Fruit fly (Drosophila melanogaster): ENCODE data around the gene Coq7.
A peak's percentile ranks its signal among the peaks of the same experiment; 100 is the strongest.

Gene Coq7

DNA sequence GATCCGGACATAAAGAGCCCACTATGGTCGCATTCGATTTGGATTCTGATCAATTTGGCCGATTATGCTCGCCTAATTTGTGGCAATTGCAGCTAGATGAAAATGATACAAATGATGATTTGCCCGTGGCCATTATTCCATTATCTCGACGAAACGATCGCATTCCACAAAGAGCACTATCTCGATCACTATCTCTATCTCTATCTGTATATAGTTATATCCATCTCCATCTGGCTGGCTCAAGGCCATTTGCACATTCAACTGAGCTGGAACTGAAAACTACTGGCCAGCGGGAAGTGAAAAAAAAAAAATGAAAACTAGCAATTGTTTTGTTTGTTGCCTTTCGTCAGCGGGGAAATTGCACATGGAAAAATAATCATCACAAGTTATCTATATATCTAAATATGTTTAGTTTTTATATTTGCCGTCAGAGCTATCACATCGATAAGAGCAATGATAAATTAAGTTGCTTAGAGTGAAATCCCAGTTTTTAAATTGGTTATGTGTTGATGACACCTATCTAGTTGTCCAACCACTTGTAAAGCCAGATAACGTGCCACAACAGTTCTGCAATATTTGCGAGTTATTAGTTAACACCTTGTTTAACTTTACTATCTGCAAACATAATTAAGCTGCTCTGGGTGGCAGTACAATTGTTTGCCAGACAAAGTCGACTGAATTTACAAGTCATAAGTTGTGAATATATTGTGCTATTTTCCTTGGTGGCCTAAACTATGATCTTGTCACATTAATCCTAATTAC, 28.4 kb downstream of the Coq7 start:
- no peak for TF ChIP-seq noc (tag; optimal IDR thresholded peaks at IDR 0.05)

DNA sequence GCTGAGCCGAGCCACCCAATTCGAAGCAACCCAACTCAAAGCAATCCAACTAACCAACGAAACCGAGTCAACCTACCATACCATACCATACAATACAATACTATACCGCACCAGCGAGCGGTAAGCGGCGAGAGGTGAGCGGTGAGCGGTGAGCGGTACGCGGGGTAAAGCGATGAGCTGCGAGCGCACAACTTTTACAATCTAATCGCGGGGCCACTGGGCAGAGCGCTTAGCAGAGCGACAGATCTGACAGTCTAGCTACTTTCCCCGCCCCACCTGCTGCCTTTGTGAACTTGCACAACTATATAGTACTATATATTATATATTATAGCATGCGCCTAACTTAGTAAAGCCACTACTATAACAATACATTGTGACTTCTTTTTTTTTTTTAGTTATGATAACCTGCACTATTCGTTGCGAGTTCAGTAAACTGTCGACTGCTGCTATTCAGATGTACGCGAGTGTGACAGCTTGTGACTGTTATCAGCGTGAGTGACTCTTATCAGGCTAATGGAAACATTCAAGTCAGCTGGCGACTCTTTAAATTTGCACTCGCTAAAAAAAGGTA, 29.8 kb downstream of the Coq7 start:
- peak; percentile 92 for TF ChIP-seq noc (tag; optimal IDR thresholded peaks at IDR 0.05)

DNA sequence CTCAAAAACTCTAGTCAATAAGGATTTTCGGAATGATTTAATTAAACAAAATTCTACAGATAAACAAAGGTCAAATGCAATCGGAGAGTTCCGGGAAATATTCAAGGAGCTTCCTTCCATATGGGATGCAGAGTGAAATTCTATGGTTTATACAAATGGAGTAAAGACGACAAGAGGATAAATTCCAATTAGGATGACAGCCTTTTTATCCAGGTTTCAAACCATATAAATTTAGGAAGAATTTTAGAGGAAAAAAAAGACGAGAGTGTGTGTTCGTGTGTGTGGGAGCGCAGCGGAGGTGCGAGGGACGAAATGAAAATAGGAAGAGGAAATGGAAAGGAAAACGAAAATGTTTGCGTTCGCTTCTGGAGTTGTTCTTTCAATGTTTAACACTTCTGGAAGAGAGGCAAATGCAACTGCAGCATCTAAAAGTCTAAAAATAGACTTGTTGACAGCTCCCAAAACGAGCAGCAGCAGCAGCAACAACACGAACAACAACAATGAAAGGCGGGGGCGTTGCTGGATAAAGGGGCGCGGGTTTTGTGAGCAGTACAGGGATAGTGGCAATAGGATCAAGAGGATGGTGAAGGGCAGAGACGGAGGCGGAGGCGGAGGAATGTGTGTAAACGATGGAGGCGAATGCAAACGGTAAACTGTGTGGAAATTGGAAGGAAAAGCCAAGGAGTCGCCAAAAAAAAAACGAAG, 31.5 kb downstream of the Coq7 start:
- no peak for TF ChIP-seq noc (tag; optimal IDR thresholded peaks at IDR 0.05)

DNA sequence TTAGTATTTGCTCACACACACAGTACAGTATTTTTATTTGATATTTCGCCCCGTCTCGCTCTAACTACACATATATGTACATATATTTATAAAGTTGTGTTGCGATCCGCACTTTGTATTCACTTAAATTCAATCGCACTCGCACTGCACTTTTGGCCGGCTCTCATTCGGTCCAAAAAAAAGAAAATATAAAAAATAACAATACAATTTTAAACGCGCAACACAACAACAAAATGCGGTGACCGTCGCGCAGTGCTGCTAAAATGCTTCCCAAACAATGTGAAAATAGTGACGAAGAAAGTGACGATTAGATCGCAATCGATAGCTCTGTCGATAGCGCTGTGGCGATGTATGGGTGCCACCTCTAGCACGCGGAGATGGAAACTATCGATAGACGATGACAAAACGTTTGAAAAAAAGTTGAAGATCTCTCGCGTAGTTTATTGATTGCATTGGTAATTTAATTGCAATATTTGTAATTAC, 32.3 kb downstream of the Coq7 start, which contains the start of the genes C3G and pod1:
C3G (minus strand) TSS at position 282 of the 483 bp plus-strand sequence.
pod1 (plus strand) TSS at position 373 of the 483 bp plus-strand sequence.
- peak; percentile 12 for TF ChIP-seq noc (tag; optimal IDR thresholded peaks at IDR 0.05)

DNA sequence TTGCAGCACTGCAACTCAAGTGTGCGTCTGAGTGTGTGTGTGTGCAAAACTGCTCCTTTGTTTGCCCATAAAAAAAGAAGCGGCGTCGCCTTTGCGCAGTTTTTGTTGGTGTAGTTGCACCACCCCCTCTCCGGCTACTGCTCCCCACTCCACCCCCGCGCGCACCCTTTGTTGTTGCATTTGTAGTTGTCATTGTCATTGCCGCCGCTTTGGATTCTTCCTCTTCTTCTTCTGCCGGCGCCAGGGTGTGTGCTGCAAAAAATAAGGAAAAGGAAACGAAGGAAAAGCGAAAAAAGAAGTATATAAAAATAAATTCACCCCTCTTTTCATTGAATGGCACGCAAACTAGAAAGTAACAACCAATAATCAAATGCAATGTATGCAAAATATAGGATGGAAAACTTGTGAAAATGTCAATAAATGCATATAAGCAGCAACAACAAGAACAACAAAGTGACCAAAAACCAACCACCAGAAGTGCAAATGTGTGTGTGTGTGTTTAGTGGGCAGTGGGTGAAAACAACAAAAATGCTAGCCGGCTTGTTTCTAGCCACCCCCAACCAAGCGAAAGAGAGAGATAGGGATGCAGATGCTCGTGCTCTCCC, 33.0 kb downstream of the Coq7 start:
- TF ChIP-seq noc (tag; optimal IDR thresholded peaks at IDR 0.05): no peak

DNA sequence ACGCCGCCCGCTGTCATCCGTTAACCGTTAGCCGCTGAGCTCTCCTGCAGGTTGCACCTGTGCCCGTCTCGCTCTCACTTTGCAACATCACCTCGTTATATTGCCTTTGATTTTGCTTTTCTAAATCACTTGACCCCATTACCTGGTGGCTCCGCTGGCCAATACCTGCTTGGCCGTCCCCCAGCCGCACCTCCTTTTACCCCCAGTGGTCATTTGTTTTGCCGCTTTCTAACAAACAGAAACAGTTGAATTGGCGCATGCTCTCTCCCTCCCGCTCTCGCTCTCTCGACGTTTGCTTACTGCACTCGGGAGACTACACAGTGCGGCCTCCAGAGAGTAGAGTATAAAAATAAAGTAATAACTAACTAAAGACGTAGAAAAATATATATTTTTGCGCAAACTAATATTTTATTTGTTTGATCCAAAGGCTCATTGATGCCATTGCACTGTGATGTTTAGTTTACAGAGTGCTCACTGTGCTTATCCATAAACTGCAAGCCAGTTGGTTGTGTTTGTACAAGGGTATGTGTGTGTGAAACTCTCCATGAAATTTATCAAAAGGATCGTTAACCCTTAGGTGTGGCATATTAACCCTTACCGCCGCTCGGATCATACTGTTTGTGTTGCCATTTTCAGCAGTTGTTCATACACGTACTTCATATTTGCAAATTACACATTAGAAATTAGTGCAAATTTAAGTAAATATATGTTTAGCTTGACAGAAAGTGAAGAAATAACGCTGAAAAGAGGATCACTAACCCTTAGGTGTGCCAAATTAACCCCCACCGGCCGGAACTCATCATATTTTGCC, 33.7 kb downstream of the Coq7 start:
- TF ChIP-seq noc (tag; optimal IDR thresholded peaks at IDR 0.05): peak; percentile 71

DNA sequence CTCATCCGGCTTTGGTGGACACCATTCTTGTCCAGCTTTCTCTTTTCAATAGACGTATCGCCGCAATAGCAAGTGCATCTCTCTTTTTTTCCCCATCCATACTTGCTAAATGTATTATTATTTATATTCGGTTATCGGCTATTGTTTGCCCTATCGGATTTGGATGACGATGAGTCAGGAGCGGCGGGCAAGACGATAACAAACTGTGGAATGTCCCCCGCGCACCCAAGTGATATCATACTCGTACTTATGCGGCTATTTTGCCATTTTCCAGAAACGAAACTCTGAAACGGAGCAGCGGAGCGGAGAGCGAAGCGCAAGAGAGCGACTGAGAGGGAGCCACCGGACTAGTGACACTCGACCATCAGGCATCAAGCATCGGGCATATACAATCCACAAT, 34.4 kb downstream of the Coq7 start:
- TF ChIP-seq noc (tag; optimal IDR thresholded peaks at IDR 0.05): no peak

DNA sequence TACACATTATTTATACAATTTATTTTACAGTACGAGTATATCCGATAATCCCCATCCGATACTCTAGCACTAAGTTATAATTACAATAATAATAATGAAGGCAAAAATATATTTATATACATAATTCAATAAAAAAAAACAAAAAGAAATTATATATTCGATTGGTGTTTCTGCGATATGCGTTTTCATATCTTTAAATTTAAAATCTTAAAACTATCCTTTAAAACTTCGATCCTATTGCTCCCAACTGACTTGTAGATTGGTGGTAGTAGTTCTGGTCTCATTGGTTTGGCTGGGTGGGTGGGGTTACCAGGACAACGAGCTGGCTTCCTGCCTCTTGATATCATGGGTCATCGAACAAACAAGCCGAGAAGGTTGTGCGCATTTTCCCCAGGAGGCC, 42.7 kb downstream of the Coq7 start, which contains the start of gene iav:
iav (plus strand) TSS at position 301 of the 400 bp plus-strand sequence.
- no peak for TF ChIP-seq noc (tag; optimal IDR thresholded peaks at IDR 0.05)

DNA sequence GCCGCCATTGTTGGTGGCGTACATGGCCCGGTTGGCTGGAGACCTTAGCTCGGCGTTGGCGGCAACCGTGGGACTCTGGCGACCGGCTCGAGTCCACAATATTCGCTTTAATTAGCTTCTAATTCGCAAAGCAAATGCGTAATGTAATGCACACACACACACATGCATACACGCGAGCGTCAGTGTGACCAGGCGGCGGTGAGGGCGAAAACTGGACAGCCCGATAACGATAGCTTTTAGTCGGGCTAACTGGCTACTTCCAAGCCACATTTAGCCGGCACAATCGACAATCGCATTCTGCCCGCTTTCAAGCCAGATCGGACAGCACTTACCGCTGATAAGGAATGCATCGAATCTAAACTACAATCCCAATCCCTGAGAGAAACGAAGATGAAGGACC, 49.7 kb downstream of the Coq7 start, which contains the start of the genes Nf-YC and xit:
Nf-YC (minus strand) TSS at position 217 of the 400 bp plus-strand sequence.
xit (plus strand) TSS at position 314 of the 400 bp plus-strand sequence.
- no peak for TF ChIP-seq noc (tag; optimal IDR thresholded peaks at IDR 0.05)
